Fruit fly (Drosophila melanogaster): ENCODE measurements around the gene CG5167.

- TF ChIP-seq CG33017 (tag; optimal IDR thresholded peaks at IDR 0.05) = no peak
- TF ChIP-seq CG7045 (GFP tag; optimal IDR thresholded peaks at IDR 0.05) = no peak
- TF ChIP-seq tj (GFP tag; optimal IDR thresholded peaks at IDR 0.05) = no peak
- TF ChIP-seq cnc (optimal IDR thresholded peaks at IDR 0.05) = no peak
- no peak for TF ChIP-seq CG1620 (GFP tag; optimal IDR thresholded peaks at IDR 0.05)
- TF ChIP-seq cic (GFP tag; optimal IDR thresholded peaks at IDR 0.05) = no peak
Observed at dm6 chr3R:12426310-12426653, 19.9 kb downstream of the CG5167 start, which contains the start of gene NANS.

Measured in whole organism, adult.